Worm (Caenorhabditis elegans) whole organism, L4 larva: ENCODE measurements around the gene F53H2.1.

Experiments
- lin-13 ChIP-seq: fragments of 150-350 bp; optimal IDR thresholded peaks from 2 replicates; lab custom pipeline; 2014; ENCODE audit warnings: missing biosample characterization, missing genetic modification reagents, missing genetic modification characterization
- nhr-77 ChIP-seq: fragments of 150-350 bp; optimal IDR thresholded peaks from 2 replicates; lab custom pipeline; 2014; ENCODE audit warnings: missing biosample characterization, missing genetic modification characterization

DNA sequence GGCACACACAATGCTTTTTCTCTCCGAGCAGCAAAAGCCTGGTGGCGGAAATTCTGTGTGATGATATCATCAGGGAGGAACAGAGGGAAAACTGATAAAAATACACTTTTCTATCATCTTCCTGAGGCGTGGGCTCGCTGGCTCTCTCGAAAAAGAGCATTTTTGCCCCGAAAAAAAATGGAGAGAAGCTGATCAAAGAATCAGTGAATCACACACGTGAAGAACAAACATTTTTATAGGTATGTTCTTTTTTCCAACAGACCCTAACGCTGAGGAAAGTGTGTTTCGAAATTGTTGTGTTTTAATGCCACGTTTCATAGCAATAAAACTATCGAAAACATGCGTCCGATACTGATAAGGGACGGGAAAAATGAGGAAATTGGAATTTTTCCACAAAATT, 29.3 kb downstream of the F53H2.1 start:
- no peak for TF ChIP-seq lin-13 (GFP tag; lab: Kevin White, UChicago)
- TF ChIP-seq nhr-77 (tag; lab: Kevin White, UChicago) = no peak
